Worm (Caenorhabditis elegans) whole organism, L1 larva: ENCODE measurements around the gene C27A2.8.
A peak's percentile ranks its signal among the peaks of the same experiment; 100 is the strongest.

ENCODE experiments used
- elt-3 ChIP-seq, 6 experiments: fragments of 150-350 bp in 1 of 6; sonication (generic microtip); optimal IDR thresholded peaks; 2 replicates each; lab custom pipeline; 2017 to 2018; ENCODE audit warnings: missing biosample characterization in 6 of 6, missing genetic modification characterization in 6 of 6, inconsistent platforms in 1 of 6
- lin-14 ChIP-seq: fragments of 200-800 bp; sonication (Bioruptor generic); optimal IDR thresholded peaks from 2 replicates; lab custom pipeline; 2018; ENCODE audit warnings: mild to moderate bottlenecking, missing genetic modification characterization, moderate library complexity, missing compliant biosample characterization
- lin-15B ChIP-seq: fragments of 150-350 bp; sonication (generic microtip); optimal IDR thresholded peaks from 3 replicates; lab custom pipeline; 2014; ENCODE audit warnings: missing biosample characterization, missing genetic modification characterization
- nhr-11 ChIP-seq: fragments of 150-350 bp; optimal IDR thresholded peaks from 2 replicates; lab custom pipeline; 2014; ENCODE audit warnings: missing biosample characterization, missing genetic modification characterization
- nhr-77 ChIP-seq: fragments of 150-350 bp; optimal IDR thresholded peaks from 2 replicates; lab custom pipeline; 2014; ENCODE audit warnings: missing biosample characterization, missing genetic modification characterization
- zag-1 ChIP-seq: fragments of 150-350 bp; optimal IDR thresholded peaks from 2 replicates; lab custom pipeline; 2014; ENCODE audit warnings: missing biosample characterization, missing genetic modification characterization

- TF ChIP-seq nhr-77 (tag; lab: Kevin White, UChicago) (no peak), nhr-11 (no peak), elt-3 (tag; optimal IDR thresholded peaks at IDR 0.05; lab: Kevin White, UChicago) (no peak), lin-15B (tag; lab: Kevin White, UChicago) (no peak), lin-14 (GFP tag; lab: Kevin White, UChicago) (peak; percentile 58), zag-1 (no peak)
Measured at ce11 chrII:5046209-5047200, 21.3 kb downstream of the C27A2.8 start.
